Fruit fly (Drosophila melanogaster) whole organism, wandering third instar larva: ENCODE measurements around the gene CG5376.
A peak's percentile ranks its signal among the peaks of the same experiment; 100 is the strongest.

ENCODE experiments used
- Abd-B ChIP-seq: fragments of >200 bp; optimal IDR thresholded peaks from 2 replicates; lab custom pipeline; 2017; ENCODE audit warnings: missing biosample characterization, missing genetic modification characterization
- CG32264 ChIP-seq: fragments of 200-800 bp; sonication (Bioruptor generic); optimal IDR thresholded peaks from 2 replicates; lab custom pipeline; 2016; ENCODE audit warnings: missing biosample characterization, missing genetic modification characterization
- CG9705 ChIP-seq: fragments of 200-800 bp; sonication (Bioruptor generic); optimal IDR thresholded peaks from 2 replicates; lab custom pipeline; 2018; ENCODE audit warnings: missing biosample characterization, mild to moderate bottlenecking, missing genetic modification characterization
- Dfd ChIP-seq: fragments of >200 bp; optimal IDR thresholded peaks from 2 replicates; lab custom pipeline; 2017; ENCODE audit warnings: missing biosample characterization, missing genetic modification characterization
- Dif ChIP-seq: fragments of 200-275, 200-300 bp; sonication (Bioruptor generic); optimal IDR thresholded peaks from 2 replicates; lab custom pipeline; 2018; ENCODE audit warnings: missing biosample characterization, missing genetic modification characterization; ENCODE audit not compliant: partially characterized antibody
- GATAd ChIP-seq: sonication (Bioruptor generic); optimal IDR thresholded peaks from 2 replicates; lab custom pipeline; 2016; ENCODE audit warnings: missing biosample characterization, missing genetic modification characterization
- HLH106 ChIP-seq: fragments of 200-800 bp; optimal IDR thresholded peaks from 3 replicates; lab custom pipeline; 2019; ENCODE audit warnings: missing biosample characterization, mild to moderate bottlenecking, missing genetic modification characterization, moderate library complexity
- Hnf4 ChIP-seq: fragments of 200-800 bp; sonication (Bioruptor generic); optimal IDR thresholded peaks from 2 replicates; lab custom pipeline; 2016; ENCODE audit warnings: missing biosample characterization, mild to moderate bottlenecking, missing genetic modification characterization
- Hr78 ChIP-seq: fragments of >200 bp; optimal IDR thresholded peaks from 2 replicates; lab custom pipeline; 2017; ENCODE audit warnings: missing biosample characterization, missing genetic modification characterization
- Hr83 ChIP-seq: fragments of 200-300 bp; sonication (Bioruptor generic); optimal IDR thresholded peaks from 2 replicates; lab custom pipeline; 2016; ENCODE audit warnings: missing biosample characterization, mild to moderate bottlenecking, missing genetic modification characterization, moderate library complexity; ENCODE audit not compliant: poor library complexity, severe bottlenecking
- Jra ChIP-seq: sonication (Bioruptor generic); optimal IDR thresholded peaks from 2 replicates; lab custom pipeline; 2016; ENCODE audit warnings: missing biosample characterization, missing genetic modification characterization
- Mio ChIP-seq: sonication (Bioruptor generic); optimal IDR thresholded peaks from 2 replicates; lab custom pipeline; 2016; ENCODE audit warnings: missing biosample characterization, missing genetic modification characterization
- Myc ChIP-seq: fragments of >200 bp; optimal IDR thresholded peaks from 2 replicates; lab custom pipeline; 2017
- N ChIP-seq: fragments of >200 bp; optimal IDR thresholded peaks from 2 replicates; lab custom pipeline; 2018; ENCODE audit warnings: missing biosample characterization, missing external identifiers, missing genetic modification characterization
- OdsH ChIP-seq: fragments of 200-800 bp; sonication (Bioruptor generic); optimal IDR thresholded peaks from 2 replicates; lab custom pipeline; 2016; ENCODE audit warnings: missing biosample characterization, mild to moderate bottlenecking, missing genetic modification characterization
- Rel ChIP-seq, 2 experiments: fragments of 200-800 bp; sonication (Bioruptor generic) in 1 of 2; optimal IDR thresholded peaks; 2 replicates in 1 of 2; 3 replicates in 1 of 2; lab custom pipeline; 2016 to 2019; ENCODE audit warnings: mild to moderate bottlenecking in 2 of 2, missing biosample characterization in 2 of 2, missing genetic modification characterization in 2 of 2, moderate library complexity in 1 of 2
- Sp1 ChIP-seq: fragments of 200-800 bp; sonication (Bioruptor generic); optimal IDR thresholded peaks from 3 replicates; lab custom pipeline; 2019; ENCODE audit warnings: missing biosample characterization, mild to moderate bottlenecking, missing genetic modification characterization, moderate library complexity
- Vsx2 ChIP-seq: fragments of 200-300, 225-300 bp; sonication (Bioruptor generic); optimal IDR thresholded peaks from 2 replicates; lab custom pipeline; 2018; ENCODE audit warnings: missing biosample characterization, missing genetic modification characterization; ENCODE audit not compliant: partially characterized antibody
- br ChIP-seq: fragments of 200-800 bp; sonication (Bioruptor generic); optimal IDR thresholded peaks from 2 replicates; lab custom pipeline; 2016; ENCODE audit warnings: missing biosample characterization, missing genetic modification characterization
- brk ChIP-seq: fragments of 200-800 bp; sonication (Bioruptor generic); optimal IDR thresholded peaks from 2 replicates; lab custom pipeline; 2016; ENCODE audit warnings: missing biosample characterization, mild to moderate bottlenecking, missing genetic modification characterization
- dl ChIP-seq, 2 experiments: fragments of 175-275, 200-275 bp in 1 of 2; fragments of 200-275 bp in 1 of 2; sonication (Bioruptor generic); optimal IDR thresholded peaks; lab custom pipeline; 2018; ENCODE audit warnings: mild to moderate bottlenecking in 2 of 2, missing biosample characterization in 2 of 2, missing genetic modification characterization in 2 of 2, moderate library complexity in 2 of 2; ENCODE audit not compliant: partially characterized antibody in 2 of 2, insufficient read depth in 1 of 2
- dmrt93B ChIP-seq: fragments of 200-800 bp; sonication (Bioruptor generic); optimal IDR thresholded peaks from 2 replicates; lab custom pipeline; 2018; ENCODE audit warnings: missing biosample characterization, mild to moderate bottlenecking, missing genetic modification characterization
- dsf ChIP-seq: sonication (Bioruptor generic); optimal IDR thresholded peaks from 2 replicates; lab custom pipeline; 2016; ENCODE audit warnings: missing biosample characterization, missing genetic modification characterization, borderline replicate concordance
- ey ChIP-seq: fragments of 200-800 bp; sonication (Bioruptor generic); optimal IDR thresholded peaks from 2 replicates; lab custom pipeline; 2016; ENCODE audit warnings: missing biosample characterization, missing genetic modification characterization
- foxo ChIP-seq, 2 experiments: fragments of 200-800 bp; sonication (Bioruptor generic); optimal IDR thresholded peaks; 2 replicates in 1 of 2; 3 replicates in 1 of 2; lab custom pipeline; 2016 to 2017; ENCODE audit warnings: missing biosample characterization in 2 of 2, missing genetic modification characterization in 2 of 2
- fru ChIP-seq: fragments of 200-800 bp; sonication (Bioruptor generic); optimal IDR thresholded peaks from 3 replicates; lab custom pipeline; 2016; ENCODE audit warnings: missing biosample characterization, mild to moderate bottlenecking, missing genetic modification characterization
- h ChIP-seq: fragments of 200-800 bp; sonication (Bioruptor generic); optimal IDR thresholded peaks from 3 replicates; lab custom pipeline; 2016; ENCODE audit warnings: missing biosample characterization, mild to moderate bottlenecking, missing genetic modification characterization
- jim ChIP-seq: fragments of 175-275, 200-325 bp; sonication (Bioruptor generic); optimal IDR thresholded peaks from 2 replicates; lab custom pipeline; 2016; ENCODE audit warnings: missing biosample characterization, mild to moderate bottlenecking, missing genetic modification characterization
- lola ChIP-seq: fragments of >200 bp; optimal IDR thresholded peaks from 2 replicates; lab custom pipeline; 2017; ENCODE audit warnings: missing biosample characterization, missing genetic modification characterization
- pan ChIP-seq: fragments of >200 bp; optimal IDR thresholded peaks from 2 replicates; lab custom pipeline; 2017
- psq ChIP-seq: fragments of 200-800 bp; sonication (Bioruptor generic); optimal IDR thresholded peaks from 3 replicates; lab custom pipeline; 2017; ENCODE audit warnings: missing biosample characterization, mild to moderate bottlenecking, missing genetic modification characterization, moderate library complexity
- rgr ChIP-seq: fragments of 200-800 bp; sonication (Bioruptor generic); optimal IDR thresholded peaks from 3 replicates; lab custom pipeline; 2016; ENCODE audit warnings: missing biosample characterization, mild to moderate bottlenecking, missing genetic modification characterization
- sage ChIP-seq: fragments of 200-800 bp; sonication (Bioruptor generic); optimal IDR thresholded peaks from 2 replicates; lab custom pipeline; 2016; ENCODE audit warnings: missing biosample characterization, mild to moderate bottlenecking, missing genetic modification characterization
- sv ChIP-seq: fragments of 200-800 bp; sonication (Bioruptor generic); optimal IDR thresholded peaks from 3 replicates; lab custom pipeline; 2016; ENCODE audit warnings: missing biosample characterization, missing genetic modification characterization
- tai ChIP-seq: sonication (Bioruptor generic); optimal IDR thresholded peaks from 2 replicates; lab custom pipeline; 2016; ENCODE audit warnings: missing biosample characterization, missing genetic modification characterization
- usp ChIP-seq: fragments of >200 bp; optimal IDR thresholded peaks from 2 replicates; lab custom pipeline; 2017; ENCODE audit warnings: missing biosample characterization, missing genetic modification characterization
- woc ChIP-seq: sonication (Bioruptor generic); optimal IDR thresholded peaks from 2 replicates; lab custom pipeline; 2016; ENCODE audit warnings: missing biosample characterization, mild to moderate bottlenecking, missing genetic modification characterization

Gene CG5376

dm6 chr3R:22535945-22536344 lies 47.2 kb upstream of the CG5376 start:
- TF ChIP-seq Hnf4 (GFP tag; lab: Kevin White, UChicago): no peak
- no peak for TF ChIP-seq sv (GFP tag; lab: Kevin White, UChicago)
- no peak for TF ChIP-seq Myc (lab: Kevin White, UChicago)
- no peak for TF ChIP-seq CG32264
- TF ChIP-seq OdsH (GFP tag; lab: Kevin White, UChicago): no peak
- TF ChIP-seq Hr83: no peak
- no peak for TF ChIP-seq h
- no peak for TF ChIP-seq brk (GFP tag; lab: Kevin White, UChicago)
- TF ChIP-seq Jra (GFP tag; lab: Kevin White, UChicago): no peak
- no peak for TF ChIP-seq tai (GFP tag; lab: Kevin White, UChicago)
- no peak for TF ChIP-seq psq (GFP tag; lab: Kevin White, UChicago)
- TF ChIP-seq ey (GFP tag; lab: Kevin White, UChicago): no peak
- TF ChIP-seq woc (GFP tag; lab: Kevin White, UChicago): no peak
- TF ChIP-seq HLH106 (tag; lab: Kevin White, UChicago): no peak

- TF ChIP-seq OdsH (GFP tag; lab: Kevin White, UChicago) (no peak), dl (GFP tag; optimal IDR thresholded peaks at IDR 0.05; lab: Kevin White, UChicago; ENCODE audit: insufficient read depth in 1 of 2, partially characterized antibody in 2 of 2) (no peak), sage (GFP tag; lab: Kevin White, UChicago) (no peak), fru (GFP tag; lab: Kevin White, UChicago) (peak; percentile 58), Hr83 (no peak), Mio (no peak), HLH106 (tag; lab: Kevin White, UChicago) (no peak), br (GFP tag; lab: Kevin White, UChicago) (no peak), psq (GFP tag; lab: Kevin White, UChicago) (peak; percentile 4)
These were observed 45.5 kb upstream of the CG5376 start for dm6 chr3R:22533973-22534931.

dm6 chr3R:22531801-22532200 lies 43.0 kb upstream of the CG5376 start, which contains the start of gene CG33093:
Gene CG33093 (minus strand): TSS chr3R:22531922.
- TF ChIP-seq sage (GFP tag; lab: Kevin White, UChicago) (no peak), Myc (lab: Kevin White, UChicago) (peak; percentile 22), CG9705 (no peak), Jra (GFP tag; lab: Kevin White, UChicago) (no peak), br (GFP tag; lab: Kevin White, UChicago) (no peak), usp (GFP tag; lab: Kevin White, UChicago) (no peak)

- peak; percentile 58 for TF ChIP-seq Hnf4 (GFP tag; lab: Kevin White, UChicago)
- peak; percentile 2 for TF ChIP-seq dsf (GFP tag; lab: Kevin White, UChicago)
- TF ChIP-seq h: peak; percentile 51
- no peak for TF ChIP-seq CG9705
- TF ChIP-seq pan (lab: Kevin White, UChicago): no peak
- peak; percentile 67 for TF ChIP-seq OdsH (GFP tag; lab: Kevin White, UChicago)
- TF ChIP-seq jim: no peak
- peak; percentile 89 for TF ChIP-seq Hr83
- no peak for TF ChIP-seq Dif
- TF ChIP-seq lola (GFP tag; lab: Kevin White, UChicago): no peak
- TF ChIP-seq Rel (GFP tag; optimal IDR thresholded peaks at IDR 0.05; lab: Kevin White, UChicago): no peak
- TF ChIP-seq Rel (tag; optimal IDR thresholded peaks at IDR 0.05; lab: Kevin White, UChicago): peak; percentile 19
- no peak for TF ChIP-seq Abd-B (GFP tag; lab: Kevin White, UChicago)
- peak; percentile 48 for TF ChIP-seq N (GFP tag; lab: Kevin White, UChicago)
- TF ChIP-seq brk (GFP tag; lab: Kevin White, UChicago): peak; percentile 41
- TF ChIP-seq Dfd (GFP tag; lab: Kevin White, UChicago): no peak
- TF ChIP-seq Hr78 (GFP tag; lab: Kevin White, UChicago): no peak
- TF ChIP-seq Myc (lab: Kevin White, UChicago): no peak
- no peak for TF ChIP-seq GATAd (GFP tag; lab: Kevin White, UChicago)
- no peak for TF ChIP-seq psq (GFP tag; lab: Kevin White, UChicago)
- TF ChIP-seq Vsx2 (GFP tag; lab: Kevin White, UChicago): peak; percentile 1
- no peak for TF ChIP-seq dl (GFP tag; optimal IDR thresholded peaks at IDR 0.05; lab: Kevin White, UChicago; ENCODE audit: insufficient read depth in 1 of 2, partially characterized antibody in 2 of 2)
- no peak for TF ChIP-seq sage (GFP tag; lab: Kevin White, UChicago)
- TF ChIP-seq Mio: no peak
- TF ChIP-seq foxo (GFP tag; optimal IDR thresholded peaks at IDR 0.05; lab: Kevin White, UChicago): peak in 1 of 2 experiments; percentile 29
- peak; percentile 46 for TF ChIP-seq br (GFP tag; lab: Kevin White, UChicago)
- TF ChIP-seq fru (GFP tag; lab: Kevin White, UChicago): peak; percentile 35
- peak; percentile 36 for TF ChIP-seq rgr (GFP tag; lab: Kevin White, UChicago)
- peak; percentile 47 for TF ChIP-seq Sp1 (GFP tag; lab: Kevin White, UChicago)
- TF ChIP-seq Jra (GFP tag; lab: Kevin White, UChicago): peak; percentile 46
- no peak for TF ChIP-seq tai (GFP tag; lab: Kevin White, UChicago)
- TF ChIP-seq dmrt93B (GFP tag; lab: Kevin White, UChicago): no peak
- no peak for TF ChIP-seq HLH106 (tag; lab: Kevin White, UChicago)
These were observed 41.5 kb upstream of the CG5376 start, which contains the start of gene CG33099 for dm6 chr3R:22530305-22530704. Gene CG33099 (minus strand): TSS chr3R:22530572.
